Worm (Caenorhabditis elegans) whole organism, midembryonic: Measurements from ENCODE around the gene F44A6.4.

ENCODE experiments used
- T22C8.4 ChIP-seq: fragments of 200-800 bp; sonication (Bioruptor generic); IDR thresholded peaks from 2 replicates; pipeline ENCODE4 v1.3.6; 2022; ENCODE audit warnings: missing genetic modification characterization, missing compliant biosample characterization
- ref-1 ChIP-seq: fragments of 200-800 bp; sonication (Bioruptor generic); conservative IDR thresholded peaks from 2 replicates; pipeline ENCODE4 v1.3.6; 2022; ENCODE audit warnings: missing genetic modification reagents, missing genetic modification characterization, missing compliant biosample characterization

ce11 chrX:10189805-10190204, 25.5 kb downstream of the F44A6.4 start:
- no peak for TF ChIP-seq ref-1 (GFP tag; lab: Robert Waterston, UW)
- TF ChIP-seq T22C8.4 (GFP tag; lab: Robert Waterston, UW) = no peak
